Fruit fly (Drosophila melanogaster) whole organism, embryonic: ENCODE measurements around the gene E23.

Experiments
- Abd-B ChIP-seq: fragments of 200-800 bp; sonication (Bioruptor generic); optimal IDR thresholded peaks from 2 replicates; lab custom pipeline; 2018; ENCODE audit warnings: missing biosample characterization, mild to moderate bottlenecking, missing genetic modification characterization, moderate library complexity
- Atf3 ChIP-seq: fragments of 200-800 bp; sonication (Bioruptor generic); optimal IDR thresholded peaks from 3 replicates; lab custom pipeline; 2016; ENCODE audit warnings: missing biosample characterization, missing genetic modification characterization
- Awh ChIP-seq: fragments of 200-800 bp; sonication (Bioruptor generic); IDR thresholded peaks from 2 replicates; pipeline ENCODE4, ENCODE4 v1.3.6; 2022; ENCODE audit warnings: missing biosample characterization, missing genetic modification characterization
- CG10267 ChIP-seq: fragments of 200-800 bp; sonication (Bioruptor generic); optimal IDR thresholded peaks from 2 replicates; lab custom pipeline; 2018; ENCODE audit warnings: missing biosample characterization, mild to moderate bottlenecking, missing genetic modification characterization, moderate library complexity
- CG10321 ChIP-seq: fragments of 200-800 bp; sonication (Bioruptor generic); IDR thresholded peaks from 2 replicates; pipeline ENCODE4 v1.3.6; 2022; ENCODE audit warnings: missing biosample characterization, missing genetic modification characterization
- CG10959 ChIP-seq: fragments of 200-800 bp; sonication (Bioruptor generic); IDR thresholded peaks from 2 replicates; pipeline ENCODE4 v1.3.6; 2022; ENCODE audit warnings: missing biosample characterization, missing genetic modification characterization
- CG11093 ChIP-seq: fragments of 200-800 bp; sonication (Bioruptor generic); IDR thresholded peaks from 3 replicates; pipeline ENCODE4 v1.3.6; 2022; ENCODE audit warnings: missing biosample characterization, missing genetic modification characterization
- CG11696 ChIP-seq: fragments of 200-800 bp; sonication (Bioruptor generic); IDR thresholded peaks from 2 replicates; pipeline ENCODE4 v1.3.6; 2022; ENCODE audit warnings: missing biosample characterization, missing genetic modification characterization
- CG12219 ChIP-seq: fragments of 200-800 bp; sonication (Bioruptor generic); optimal IDR thresholded peaks from 3 replicates; lab custom pipeline; 2018; ENCODE audit warnings: missing biosample characterization, mild to moderate bottlenecking, missing genetic modification characterization
- CG14965 ChIP-seq: fragments of 200-800 bp; sonication (Bioruptor generic); optimal IDR thresholded peaks from 2 replicates; lab custom pipeline; 2016; ENCODE audit warnings: missing biosample characterization, missing genetic modification characterization, borderline replicate concordance
- CG15011 ChIP-seq: fragments of 200-800 bp; sonication (Bioruptor generic); optimal IDR thresholded peaks from 3 replicates; lab custom pipeline; 2018; ENCODE audit warnings: missing biosample characterization, mild to moderate bottlenecking, missing genetic modification characterization
- CG16815 ChIP-seq: fragments of 200-800 bp; sonication (Bioruptor generic); optimal IDR thresholded peaks from 3 replicates; lab custom pipeline; 2017; ENCODE audit warnings: missing biosample characterization, mild to moderate bottlenecking, missing genetic modification characterization
- CG17359 ChIP-seq: fragments of 200-800 bp; sonication (Bioruptor generic); optimal IDR thresholded peaks from 3 replicates; lab custom pipeline; 2018; ENCODE audit warnings: missing biosample characterization, mild to moderate bottlenecking, missing genetic modification characterization, moderate library complexity
- CG18011 ChIP-seq: fragments of 200-800 bp; sonication (Bioruptor generic); optimal IDR thresholded peaks from 2 replicates; lab custom pipeline; 2017; ENCODE audit warnings: missing biosample characterization, missing genetic modification characterization, mild to moderate bottlenecking, moderate library complexity, missing genotype
- CG2875 ChIP-seq: fragments of 200-800 bp; sonication (Bioruptor generic); optimal IDR thresholded peaks from 2 replicates; lab custom pipeline; 2017; ENCODE audit warnings: missing biosample characterization, mild to moderate bottlenecking, missing genetic modification characterization, missing genetic modification reagents
- CG3065 ChIP-seq: fragments of 200-800 bp; sonication (Bioruptor generic); optimal IDR thresholded peaks from 2 replicates; lab custom pipeline; 2016; ENCODE audit warnings: missing biosample characterization, missing genetic modification characterization
- CG34224 ChIP-seq: fragments of 200-800 bp; sonication (Bioruptor generic); IDR thresholded peaks from 3 replicates; pipeline ENCODE4 v1.3.6; 2022; ENCODE audit warnings: missing biosample characterization, missing genetic modification characterization; ENCODE audit not compliant: partially characterized antibody
- CG3726 ChIP-seq: fragments of 200-800 bp; sonication (Bioruptor generic); IDR thresholded peaks from 3 replicates; pipeline ENCODE4, ENCODE4 v1.3.6; 2022; ENCODE audit warnings: missing biosample characterization, missing genetic modification characterization
- CG43689 ChIP-seq: fragments of 200-800 bp; sonication (Bioruptor generic); IDR thresholded peaks from 2 replicates; pipeline ENCODE4 v1.3.6; 2022; ENCODE audit warnings: missing biosample characterization, missing genetic modification characterization
- CG6654 ChIP-seq: fragments of 200-800 bp; sonication (Bioruptor generic); optimal IDR thresholded peaks from 2 replicates; lab custom pipeline; 2017; ENCODE audit warnings: missing biosample characterization, mild to moderate bottlenecking, missing genetic modification characterization
- CG7839 ChIP-seq: fragments of 200-800 bp; sonication (Bioruptor generic); optimal IDR thresholded peaks from 3 replicates; lab custom pipeline; 2018; ENCODE audit warnings: missing biosample characterization, mild to moderate bottlenecking, missing genetic modification characterization, moderate library complexity
- CG7928 ChIP-seq: fragments of 200-800 bp; sonication (Bioruptor generic); optimal IDR thresholded peaks from 2 replicates; lab custom pipeline; 2017; ENCODE audit warnings: missing biosample characterization, mild to moderate bottlenecking, missing genetic modification characterization
- CG8478 ChIP-seq: fragments of >200 bp; optimal IDR thresholded peaks from 2 replicates; lab custom pipeline; 2018
- Dip2 ChIP-seq: fragments of 200-800 bp; sonication (Bioruptor generic); IDR thresholded peaks from 2 replicates; pipeline ENCODE4 v1.3.6; 2022; ENCODE audit warnings: missing biosample characterization, missing genetic modification characterization
- Dll ChIP-seq: fragments of 200-800 bp; sonication (Bioruptor generic); IDR thresholded peaks from 4 replicates; pipeline ENCODE4 v1.3.6; 2022; ENCODE audit warnings: missing biosample characterization, missing genetic modification characterization; ENCODE audit not compliant: partially characterized antibody
- Fer1 ChIP-seq: fragments of 200-800 bp; sonication (Bioruptor generic); optimal IDR thresholded peaks from 2 replicates; lab custom pipeline; 2017; ENCODE audit warnings: missing biosample characterization, mild to moderate bottlenecking, missing genetic modification characterization
- Gug ChIP-seq: fragments of 200-800 bp; sonication (Bioruptor generic); IDR thresholded peaks from 4 replicates; pipeline ENCODE4 v1.3.6; 2022; ENCODE audit warnings: missing biosample characterization, missing genetic modification characterization
- HHEX ChIP-seq: fragments of 200-800 bp; sonication (Bioruptor generic); optimal IDR thresholded peaks from 3 replicates; lab custom pipeline; 2017; ENCODE audit warnings: missing biosample characterization, mild to moderate bottlenecking, missing genetic modification characterization, missing genetic modification reagents
- HLH3B ChIP-seq: fragments of 200-800 bp; sonication (Bioruptor generic); IDR thresholded peaks from 2 replicates; pipeline ENCODE4 v1.3.6; 2022; ENCODE audit warnings: missing biosample characterization, missing genetic modification characterization
- HmgD ChIP-seq: fragments of 200-800 bp; sonication (Bioruptor generic); optimal IDR thresholded peaks from 3 replicates; lab custom pipeline; 2016; ENCODE audit warnings: missing biosample characterization, missing genetic modification characterization
- Hr51 ChIP-seq, 2 experiments: fragments of 200-800 bp; sonication (Bioruptor generic); optimal IDR thresholded peaks; 2 replicates in 1 of 2; 3 replicates in 1 of 2; lab custom pipeline; 2016 to 2018; ENCODE audit warnings: missing biosample characterization in 2 of 2, missing genetic modification characterization in 2 of 2, mild to moderate bottlenecking in 1 of 2, moderate library complexity in 1 of 2
- NK7.1 ChIP-seq: fragments of 200-800 bp; sonication (Bioruptor generic); optimal IDR thresholded peaks from 3 replicates; lab custom pipeline; 2016; ENCODE audit warnings: missing biosample characterization, missing genetic modification characterization
- Nf-YA ChIP-seq: fragments of 200-800 bp; sonication (Bioruptor generic); IDR thresholded peaks from 2 replicates; pipeline ENCODE4 v1.3.6; 2022; ENCODE audit warnings: missing biosample characterization, missing genetic modification characterization
- Oaz ChIP-seq: fragments of 200-800 bp; sonication (Bioruptor generic); IDR thresholded peaks from 2 replicates; pipeline ENCODE4 v1.3.6; 2022; ENCODE audit warnings: missing biosample characterization, missing genetic modification characterization
- Poxn ChIP-seq: fragments of 200-800 bp; sonication (Bioruptor generic); IDR thresholded peaks from 2 replicates; pipeline ENCODE4 v1.3.6; 2022; ENCODE audit warnings: missing biosample characterization, missing genetic modification characterization
- Sin3A ChIP-seq: fragments of >200 bp; optimal IDR thresholded peaks from 2 replicates; lab custom pipeline; 2018
- abd-A ChIP-seq: fragments of 200-800 bp; sonication (Bioruptor generic); optimal IDR thresholded peaks from 3 replicates; lab custom pipeline; 2019; ENCODE audit warnings: missing biosample characterization, mild to moderate bottlenecking, missing genetic modification characterization, moderate library complexity
- ase ChIP-seq: fragments of 200-800 bp; sonication (Bioruptor generic); IDR thresholded peaks from 3 replicates; pipeline ENCODE4 v1.3.6; 2022; ENCODE audit warnings: missing biosample characterization, missing genetic modification characterization
- bowl ChIP-seq: fragments of 200-800 bp; sonication (Bioruptor generic); IDR thresholded peaks from 2 replicates; pipeline ENCODE4 v1.3.6; 2022; ENCODE audit warnings: missing biosample characterization, missing genetic modification characterization
- danr ChIP-seq: fragments of 200-800 bp; sonication (Bioruptor generic); IDR thresholded peaks from 2 replicates; pipeline ENCODE4 v1.3.6; 2022; ENCODE audit warnings: missing biosample characterization, missing genetic modification characterization
- ems ChIP-seq: fragments of 200-800 bp; sonication (Bioruptor generic); optimal IDR thresholded peaks from 3 replicates; lab custom pipeline; 2016; ENCODE audit warnings: missing biosample characterization, missing genetic modification characterization
- hbn ChIP-seq: fragments of 200-800 bp; sonication (Bioruptor generic); IDR thresholded peaks from 2 replicates; pipeline ENCODE4 v1.3.6; 2022; ENCODE audit warnings: missing biosample characterization, missing genetic modification characterization; ENCODE audit not compliant: partially characterized antibody
- nerfin-2 ChIP-seq: fragments of 200-800 bp; sonication (Bioruptor generic); IDR thresholded peaks from 2 replicates; pipeline ENCODE4 v1.3.6; 2022; ENCODE audit warnings: missing biosample characterization, missing genetic modification characterization; ENCODE audit not compliant: partially characterized antibody
- otp ChIP-seq: fragments of 200-800 bp; sonication (Bioruptor generic); IDR thresholded peaks from 3 replicates; pipeline ENCODE4, ENCODE4 v1.3.6; 2022; ENCODE audit warnings: missing biosample characterization, missing genetic modification characterization
- pum ChIP-seq: fragments of 200-800 bp; sonication (Bioruptor generic); optimal IDR thresholded peaks from 2 replicates; lab custom pipeline; 2016; ENCODE audit warnings: missing biosample characterization, missing genetic modification characterization
- repo ChIP-seq: fragments of 200-800 bp; sonication (Bioruptor generic); optimal IDR thresholded peaks from 2 replicates; lab custom pipeline; 2016; ENCODE audit warnings: missing biosample characterization, missing genetic modification characterization
- tgo ChIP-seq: fragments of 200-800 bp; sonication (Bioruptor generic); IDR thresholded peaks from 3 replicates; pipeline ENCODE4 v1.3.6; 2022; ENCODE audit warnings: missing biosample characterization, missing genetic modification characterization
- tio ChIP-seq: fragments of 200-800 bp; sonication (Bioruptor generic); optimal IDR thresholded peaks from 2 replicates; lab custom pipeline; 2017; ENCODE audit warnings: missing biosample characterization, missing genetic modification characterization, inconsistent platforms
- tna ChIP-seq: fragments of 200-800 bp; sonication (Bioruptor generic); IDR thresholded peaks from 2 replicates; pipeline ENCODE4 v1.3.6; 2022; ENCODE audit warnings: missing biosample characterization, missing genetic modification characterization; ENCODE audit not compliant: partially characterized antibody
- trem ChIP-seq: fragments of 200-800 bp; optimal IDR thresholded peaks from 3 replicates; lab custom pipeline; 2019; ENCODE audit warnings: missing biosample characterization, mild to moderate bottlenecking, missing genetic modification characterization, moderate library complexity
- zen2 ChIP-seq: fragments of 200-800 bp; sonication (Bioruptor generic); IDR thresholded peaks from 3 replicates; pipeline ENCODE4 v1.3.6; 2022; ENCODE audit warnings: missing biosample characterization, missing genetic modification characterization; ENCODE audit not compliant: partially characterized antibody
- zfh2 ChIP-seq: fragments of 200-800 bp; sonication (Bioruptor generic); optimal IDR thresholded peaks from 2 replicates; lab custom pipeline; 2016; ENCODE audit warnings: missing biosample characterization, missing genetic modification characterization

Gene E23

DNA sequence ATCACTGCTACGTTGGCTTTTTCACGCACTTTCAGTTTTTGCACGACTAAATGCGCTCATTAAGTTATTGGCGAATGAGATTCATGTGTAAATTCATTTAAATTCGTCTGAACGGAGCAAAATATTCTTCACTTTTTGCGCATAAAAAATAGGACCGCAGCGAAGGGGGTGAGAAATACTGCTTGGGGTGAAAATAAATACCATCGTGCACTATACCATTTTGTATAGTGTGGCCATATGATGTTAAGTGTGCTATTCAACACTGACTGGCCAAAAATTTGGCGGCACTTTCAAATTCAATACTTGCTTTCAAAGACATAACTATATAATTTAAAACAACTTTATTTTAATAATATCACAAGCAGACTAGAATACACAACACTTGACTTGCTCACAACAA lies 18.6 kb upstream of the E23 start, which contains the start of gene GramD1B (continued):
- TF ChIP-seq CG6654 (GFP tag; lab: Kevin White, UChicago) (no peak), ase (GFP tag; lab: Robert Waterston, UW) (no peak), bowl (no peak), CG7839 (tag; lab: Kevin White, UChicago) (no peak), CG7928 (GFP tag; lab: Kevin White, UChicago) (no peak), Poxn (GFP tag; lab: Robert Waterston, UW) (no peak), CG18011 (GFP tag; lab: Kevin White, UChicago) (no peak), CG11093 (no peak), CG16815 (GFP tag; lab: Kevin White, UChicago) (no peak), CG17359 (tag; lab: Kevin White, UChicago) (no peak), CG43689 (GFP tag; lab: Robert Waterston, UW) (no peak), repo (GFP tag; lab: Kevin White, UChicago) (no peak), tio (no peak), CG11696 (GFP tag; lab: Robert Waterston, UW) (no peak), Hr51 (GFP tag; optimal IDR thresholded peaks at IDR 0.05; lab: Kevin White, UChicago) (no peak), pum (GFP tag; lab: Kevin White, UChicago) (no peak), HmgD (GFP tag; lab: Kevin White, UChicago) (peak; percentile 13), CG3065 (GFP tag; lab: Kevin White, UChicago) (no peak), otp (GFP tag; lab: Robert Waterston, UW) (no peak), hbn (GFP tag; lab: Robert Waterston, UW) (peak; percentile 29; the same call in 1 of the 2 replicates), Abd-B (GFP tag; lab: Kevin White, UChicago) (no peak), CG8478 (lab: Kevin White, UChicago) (no peak), Gug (no peak), CG14965 (no peak), CG34224 (GFP tag; lab: Robert Waterston, UW) (0 out of 3 replicates have a peak, but pooled peaks have one; percentile 11), Atf3 (GFP tag; lab: Kevin White, UChicago) (no peak), NK7.1 (GFP tag; lab: Kevin White, UChicago) (no peak), CG2875 (no peak), Awh (no peak), CG10959 (GFP tag; lab: Robert Waterston, UW) (no peak), CG12219 (GFP tag; lab: Kevin White, UChicago) (no peak), Fer1 (GFP tag; lab: Kevin White, UChicago) (peak; percentile 51), ems (no peak), CG10321 (no peak), nerfin-2 (GFP tag; lab: Robert Waterston, UW) (no peak), CG15011 (GFP tag; lab: Kevin White, UChicago) (no peak), Dll (no peak), tgo (GFP tag; lab: Robert Waterston, UW) (no peak), Dip2 (GFP tag; lab: Robert Waterston, UW) (no peak), HHEX (GFP tag; lab: Kevin White, UChicago) (peak; percentile 21), Nf-YA (no peak), CG3726 (no peak), danr (no peak), tna (GFP tag; lab: Robert Waterston, UW) (no peak), CG10267 (tag; lab: Kevin White, UChicago) (peak; percentile 96), trem (tag; lab: Kevin White, UChicago) (peak; percentile 62), abd-A (no peak), HLH3B (no peak), zfh2 (GFP tag; lab: Kevin White, UChicago) (no peak), Sin3A (lab: Kevin White, UChicago) (peak; percentile 23), Oaz (no peak), zen2 (GFP tag; lab: Robert Waterston, UW) (peak; percentile 43; the same call in 1 of the 3 replicates)
